Worm (Caenorhabditis elegans): ENCODE measurements around the gene mtre-1.

- no peak for TF ChIP-seq alr-1 (tag; optimal IDR thresholded peaks at IDR 0.05; ENCODE audit: borderline replicate concordance)
- TF ChIP-seq lir-3 (tag; optimal IDR thresholded peaks at IDR 0.05; ENCODE audit: poor library complexity): no peak
- TF ChIP-seq ces-1 (GFP tag; optimal IDR thresholded peaks at IDR 0.05): no peak
- TF ChIP-seq ceh-90 (tag; optimal IDR thresholded peaks at IDR 0.05): no peak
- no peak for TF ChIP-seq sox-4 (tag; optimal IDR thresholded peaks at IDR 0.05)
- no peak for TF ChIP-seq lin-14 (GFP tag; optimal IDR thresholded peaks at IDR 0.05)
- no peak for TF ChIP-seq aha-1 (tag; optimal IDR thresholded peaks at IDR 0.05)
- no peak for TF ChIP-seq blmp-1 (tag; optimal IDR thresholded peaks at IDR 0.05)
- TF ChIP-seq fos-1 (tag; optimal IDR thresholded peaks at IDR 0.05): no peak
- TF ChIP-seq nhr-28 (tag; optimal IDR thresholded peaks at IDR 0.05): no peak
- no peak for TF ChIP-seq mdl-1 (tag; optimal IDR thresholded peaks at IDR 0.05)
- no peak for TF ChIP-seq fkh-4 (tag; optimal IDR thresholded peaks at IDR 0.05; ENCODE audit: borderline replicate concordance)
- no peak for TF ChIP-seq fkh-10 (GFP tag; optimal IDR thresholded peaks at IDR 0.05)
These were observed 8.1 kb downstream of the mtre-1 start, which contains the start of gene T05H10.1 for ce11 chrII:8042289-8042688.

Data from whole organism, L1 larva.